Worm (Caenorhabditis elegans): ENCODE measurements around the gene ari-2.

Gene ari-2

ce11 chrIV:5591134-5591533, 40.2 kb downstream of the ari-2 start:
- TF ChIP-seq snpc-1.2 (GFP tag; IDR thresholded peaks at IDR 0.05) (no peak), F44E2.7 (GFP tag; IDR thresholded peaks at IDR 0.05) (no peak), pha-4 (GFP tag; IDR thresholded peaks at IDR 0.05) (no peak; the same call in 1 of the 2 replicates), pha-4 (tag; optimal IDR thresholded peaks at IDR 0.05) (peak; percentile 76), lin-38 (GFP tag; IDR thresholded peaks at IDR 0.05) (no peak), madf-5 (GFP tag; IDR thresholded peaks at IDR 0.05) (no peak), egl-27 (tag; optimal IDR thresholded peaks at IDR 0.05) (no peak), T26A8.4 (GFP tag; IDR thresholded peaks at IDR 0.05) (0 out of 2 replicates have a peak, but pooled peaks have one; percentile 46), lin-39 (tag; optimal IDR thresholded peaks at IDR 0.05) (no peak), nhr-48 (tag; optimal IDR thresholded peaks at IDR 0.05) (peak; percentile 89), nhr-237 (tag; optimal IDR thresholded peaks at IDR 0.05) (no peak), Y75B8A.6 (GFP tag; IDR thresholded peaks at IDR 0.05) (no peak), tra-1 (GFP tag; IDR thresholded peaks at IDR 0.05) (peak; percentile 91), dve-1 (tag; optimal IDR thresholded peaks at IDR 0.05; ENCODE audit: insufficient read depth) (peak; percentile 99), mxl-3 (GFP tag; optimal IDR thresholded peaks at IDR 0.05) (peak; percentile 87), nhr-76 (tag; optimal IDR thresholded peaks at IDR 0.05) (peak; percentile 61), nhr-41 (GFP tag; IDR thresholded peaks at IDR 0.05) (no peak), hlh-11 (tag; optimal IDR thresholded peaks at IDR 0.05) (peak; percentile 98), ctbp-1 (GFP tag; IDR thresholded peaks at IDR 0.05) (no peak), ama-1 (optimal IDR thresholded peaks at IDR 0.05) (peak; percentile 36), mdl-1 (tag; optimal IDR thresholded peaks at IDR 0.05) (peak in 1 of 2 experiments; percentile 95), ces-1 (GFP tag; optimal IDR thresholded peaks at IDR 0.05) (no peak), skn-1 (tag; optimal IDR thresholded peaks at IDR 0.05) (no peak), dmd-9 (GFP tag; IDR thresholded peaks at IDR 0.05) (no peak), php-3 (GFP tag; IDR thresholded peaks at IDR 0.05) (peak; percentile 64; the same call in 1 of the 2 replicates), ceh-82 (tag; optimal IDR thresholded peaks at IDR 0.05) (no peak), hlh-30 (tag; optimal IDR thresholded peaks at IDR 0.05; ENCODE audit: insufficient read depth) (peak; percentile 98), zip-11 (GFP tag; IDR thresholded peaks at IDR 0.05) (no peak), ceh-44 (GFP tag; IDR thresholded peaks at IDR 0.05) (no peak), fos-1 (tag; optimal IDR thresholded peaks at IDR 0.05) (no peak), fkh-10 (GFP tag; optimal IDR thresholded peaks at IDR 0.05) (no peak), ceh-20 (GFP tag; IDR thresholded peaks at IDR 0.05) (peak; percentile 69; the same call in 1 of the 2 replicates), egl-43 (GFP tag; IDR thresholded peaks at IDR 0.05) (no peak), ceh-62 (tag; optimal IDR thresholded peaks at IDR 0.05) (no peak), lin-15B (tag; optimal IDR thresholded peaks at IDR 0.05) (no peak), mxl-2 (GFP tag; conservative IDR thresholded peaks at IDR 0.05) (peak; percentile 64; the same call in 1 of the 2 replicates), daf-19 (GFP tag; conservative IDR thresholded peaks at IDR 0.05) (no peak), dpl-1 (GFP tag; optimal IDR thresholded peaks at IDR 0.05) (no peak), zip-2 (tag; optimal IDR thresholded peaks at IDR 0.05) (no peak), lim-7 (GFP tag; IDR thresholded peaks at IDR 0.05) (no peak), mep-1 (tag; optimal IDR thresholded peaks at IDR 0.05) (peak; percentile 79), jun-1 (tag; optimal IDR thresholded peaks at IDR 0.05) (peak; percentile 31), nhr-111 (GFP tag; optimal IDR thresholded peaks at IDR 0.05) (no peak), ceh-28 (tag; optimal IDR thresholded peaks at IDR 0.05) (no peak), zfp-2 (tag; optimal IDR thresholded peaks at IDR 0.05) (no peak), ztf-11 (tag; optimal IDR thresholded peaks at IDR 0.05) (no peak), zfp-3 (GFP tag; conservative IDR thresholded peaks at IDR 0.05) (peak; percentile 80), saeg-2 (GFP tag; IDR thresholded peaks at IDR 0.05) (peak; percentile 69; the same call in 1 of the 2 replicates), dmd-6 (GFP tag; IDR thresholded peaks at IDR 0.05) (peak; percentile 99), nhr-11 (tag; optimal IDR thresholded peaks at IDR 0.05) (peak; percentile 85), dmd-8 (GFP tag; IDR thresholded peaks at IDR 0.05) (no peak), F26F4.8 (GFP tag; conservative IDR thresholded peaks at IDR 0.05) (no peak), F10B5.3 (tag; optimal IDR thresholded peaks at IDR 0.05) (no peak)

Measured in whole organism, L4 larva.